Worm (Caenorhabditis elegans): ENCODE results near the gene lgc-18.

The lgc-18 gene

ce11 chrX:12175667-12176278 is 50.4 kb downstream of the lgc-18 start:
- TF ChIP-seq ama-1 (optimal IDR thresholded peaks at IDR 0.05), result no peak
- no peak for TF ChIP-seq F13C5.2 (tag; optimal IDR thresholded peaks at IDR 0.05)
- TF ChIP-seq scrt-1 (GFP tag; IDR thresholded peaks at IDR 0.05), result no peak
- no peak for TF ChIP-seq pes-1 (GFP tag; IDR thresholded peaks at IDR 0.05)
- no peak for TF ChIP-seq ceh-13 (GFP tag; optimal IDR thresholded peaks at IDR 0.05)
- TF ChIP-seq flt-1 (GFP tag; IDR thresholded peaks at IDR 0.05), result no peak
- TF ChIP-seq hmbx-1 (tag; optimal IDR thresholded peaks at IDR 0.05), result no peak
- TF ChIP-seq ets-7 (tag; optimal IDR thresholded peaks at IDR 0.05), result no peak
- no peak for TF ChIP-seq hmg-4 (GFP tag; optimal IDR thresholded peaks at IDR 0.05)
- TF ChIP-seq tbx-11 (GFP tag; IDR thresholded peaks at IDR 0.05), result no peak
- no peak for TF ChIP-seq ceh-36 (tag; optimal IDR thresholded peaks at IDR 0.05)
- TF ChIP-seq B0310.2 (tag; optimal IDR thresholded peaks at IDR 0.05), result no peak
- TF ChIP-seq hnd-1 (tag; optimal IDR thresholded peaks at IDR 0.05), result no peak
- no peak for TF ChIP-seq tbx-37 (GFP tag; conservative IDR thresholded peaks at IDR 0.05)
- no peak for TF ChIP-seq sea-1 (GFP tag; conservative IDR thresholded peaks at IDR 0.05)
- TF ChIP-seq aly-1 (tag; optimal IDR thresholded peaks at IDR 0.05), result no peak
- TF ChIP-seq tra-4 (tag; optimal IDR thresholded peaks at IDR 0.05), result no peak

- TF ChIP-seq ama-1 (optimal IDR thresholded peaks at IDR 0.05) (no peak), hmg-4 (GFP tag; optimal IDR thresholded peaks at IDR 0.05) (no peak), scrt-1 (GFP tag; IDR thresholded peaks at IDR 0.05) (no peak), ceh-36 (tag; optimal IDR thresholded peaks at IDR 0.05) (no peak), pes-1 (GFP tag; IDR thresholded peaks at IDR 0.05) (no peak), flt-1 (GFP tag; IDR thresholded peaks at IDR 0.05) (no peak), hnd-1 (tag; optimal IDR thresholded peaks at IDR 0.05) (no peak), aly-1 (tag; optimal IDR thresholded peaks at IDR 0.05) (no peak), B0310.2 (tag; optimal IDR thresholded peaks at IDR 0.05) (no peak), tbx-11 (GFP tag; IDR thresholded peaks at IDR 0.05) (no peak), hmbx-1 (tag; optimal IDR thresholded peaks at IDR 0.05) (no peak)
Observed at ce11 chrX:12176394-12176793, 51.0 kb downstream of the lgc-18 start.

ce11 chrX:12176873-12177293 is 51.5 kb downstream of the lgc-18 start:
- TF ChIP-seq ets-7 (tag; optimal IDR thresholded peaks at IDR 0.05) (no peak), F13C5.2 (tag; optimal IDR thresholded peaks at IDR 0.05) (no peak), sea-1 (GFP tag; conservative IDR thresholded peaks at IDR 0.05) (no peak), ceh-13 (GFP tag; optimal IDR thresholded peaks at IDR 0.05) (no peak), tra-4 (tag; optimal IDR thresholded peaks at IDR 0.05) (no peak), tbx-11 (GFP tag; IDR thresholded peaks at IDR 0.05) (no peak), hnd-1 (tag; optimal IDR thresholded peaks at IDR 0.05) (no peak), flt-1 (GFP tag; IDR thresholded peaks at IDR 0.05) (no peak), B0310.2 (tag; optimal IDR thresholded peaks at IDR 0.05) (no peak)

- TF ChIP-seq tbx-11 (GFP tag; IDR thresholded peaks at IDR 0.05) (no peak), ceh-36 (tag; optimal IDR thresholded peaks at IDR 0.05) (no peak), hmg-4 (GFP tag; optimal IDR thresholded peaks at IDR 0.05) (no peak), B0310.2 (tag; optimal IDR thresholded peaks at IDR 0.05) (no peak), tra-4 (tag; optimal IDR thresholded peaks at IDR 0.05) (no peak), sea-1 (GFP tag; conservative IDR thresholded peaks at IDR 0.05) (no peak), hmbx-1 (tag; optimal IDR thresholded peaks at IDR 0.05) (no peak), ama-1 (optimal IDR thresholded peaks at IDR 0.05) (no peak)
Observed at ce11 chrX:12177521-12177920, 52.1 kb downstream of the lgc-18 start.
